Fruit fly (Drosophila melanogaster): ENCODE data around the gene CG4553.

CG4553 gene

dm6 chr3R:25453150-25453680 is 23.5 kb downstream of the CG4553 start (continued):
- TF ChIP-seq Awh (GFP tag; IDR thresholded peaks at IDR 0.05) (peak; percentile 60; the same call in 1 of the 2 replicates), wek (GFP tag; optimal IDR thresholded peaks at IDR 0.05) (peak; percentile 39), CG17361 (GFP tag; IDR thresholded peaks at IDR 0.05) (0 out of 3 replicates have a peak, but pooled peaks have one; percentile 35), lbe (GFP tag; optimal IDR thresholded peaks at IDR 0.05) (peak; percentile 5), sug (tag; optimal IDR thresholded peaks at IDR 0.05) (peak; percentile 67), da (GFP tag; optimal IDR thresholded peaks at IDR 0.05) (peak; percentile 19), her (GFP tag; optimal IDR thresholded peaks at IDR 0.05) (peak; percentile 22), phol (tag; optimal IDR thresholded peaks at IDR 0.05) (no peak), CG2875 (GFP tag; optimal IDR thresholded peaks at IDR 0.05) (peak; percentile 58), CG1233 (GFP tag; optimal IDR thresholded peaks at IDR 0.05) (peak; percentile 28), chif (GFP tag; optimal IDR thresholded peaks at IDR 0.05) (peak in 1 of 2 experiments; percentile 20), GATAe (GFP tag; conservative IDR thresholded peaks at IDR 0.05) (peak; percentile 28; the same call in 1 of the 2 replicates), sc (optimal IDR thresholded peaks at IDR 0.05) (no peak), sc (GFP tag; optimal IDR thresholded peaks at IDR 0.05) (peak; percentile 46), Med (GFP tag) (peak; percentile 82), CG2678 (tag; optimal IDR thresholded peaks at IDR 0.05) (peak; percentile 54), Optix (GFP tag; IDR thresholded peaks at IDR 0.05) (no peak), Myb (GFP tag; optimal IDR thresholded peaks at IDR 0.05) (peak; percentile 30), sd (tag; optimal IDR thresholded peaks at IDR 0.05) (peak; percentile 64), CG15011 (GFP tag; optimal IDR thresholded peaks at IDR 0.05) (peak; percentile 79), CG13424 (tag; optimal IDR thresholded peaks at IDR 0.05) (peak; percentile 55), caup (GFP tag; optimal IDR thresholded peaks at IDR 0.05; ENCODE audit: severe bottlenecking) (peak; percentile 56), CG1647 (GFP tag; optimal IDR thresholded peaks at IDR 0.05) (no peak), fd102C (GFP tag; optimal IDR thresholded peaks at IDR 0.05) (peak; percentile 56), CG10543 (GFP tag; optimal IDR thresholded peaks at IDR 0.05) (peak; percentile 42), CG14710 (tag; optimal IDR thresholded peaks at IDR 0.05) (peak; percentile 68), ERR (GFP tag; optimal IDR thresholded peaks at IDR 0.05) (no peak), grn (GFP tag; optimal IDR thresholded peaks at IDR 0.05) (peak; percentile 70), cg (GFP tag; optimal IDR thresholded peaks at IDR 0.05) (no peak), CG17912 (GFP tag; optimal IDR thresholded peaks at IDR 0.05) (peak; percentile 53), Dref (GFP tag; IDR thresholded peaks at IDR 0.05) (no peak), Xrp1 (GFP tag; IDR thresholded peaks at IDR 0.05) (peak; percentile 32), HmgZ (tag; optimal IDR thresholded peaks at IDR 0.05) (peak; percentile 34), CG3281 (GFP tag; optimal IDR thresholded peaks at IDR 0.05) (peak; percentile 75), E2f1 (GFP tag; IDR thresholded peaks at IDR 0.05) (peak; percentile 10; the same call in 1 of the 2 replicates), NfI (GFP tag; optimal IDR thresholded peaks at IDR 0.05) (peak; percentile 29), CG1024 (GFP tag; IDR thresholded peaks at IDR 0.05) (0 out of 2 replicates have a peak, but pooled peaks have one; percentile 16), CoRest (tag; optimal IDR thresholded peaks at IDR 0.05) (peak; percentile 61), pan (optimal IDR thresholded peaks at IDR 0.05) (no peak), pan (GFP tag; optimal IDR thresholded peaks at IDR 0.05 in 1 of 2, IDR thresholded peaks at IDR 0.05 in 1 of 2) (no peak), CG17359 (tag; optimal IDR thresholded peaks at IDR 0.05) (peak; percentile 0), CG18619 (GFP tag; optimal IDR thresholded peaks at IDR 0.05) (peak; percentile 63), Dfd (GFP tag; optimal IDR thresholded peaks at IDR 0.05) (no peak), Lhr (GFP tag; optimal IDR thresholded peaks at IDR 0.05) (peak; percentile 4), Sry-δ (GFP tag; optimal IDR thresholded peaks at IDR 0.05) (no peak), CG12071 (GFP tag; optimal IDR thresholded peaks at IDR 0.05) (peak; percentile 46), insv (GFP tag; optimal IDR thresholded peaks at IDR 0.05) (peak in 1 of 2 experiments; percentile 34), CG12659 (GFP tag; optimal IDR thresholded peaks at IDR 0.05) (peak; percentile 26), dmrt99B (tag; optimal IDR thresholded peaks at IDR 0.05) (peak; percentile 62), Sin3A (optimal IDR thresholded peaks at IDR 0.05) (no peak)

Measured in whole organism, embryonic.